Worm (Caenorhabditis elegans) whole organism, L4 larva: Measurements from ENCODE around the gene Y49E10.25.

Experiments used
- F26F4.8 ChIP-seq: fragments of 200-800 bp; sonication (Bioruptor generic); conservative IDR thresholded peaks from 2 replicates; pipeline ENCODE4 v1.3.6; 2022; ENCODE audit warnings: missing genetic modification characterization, missing compliant biosample characterization
- F37D6.2 ChIP-seq: sonication (generic microtip); optimal IDR thresholded peaks from 2 replicates; lab custom pipeline; 2016; ENCODE audit warnings: mild to moderate bottlenecking, missing genetic modification characterization, missing compliant biosample characterization
- F44E2.7 ChIP-seq: fragments of 200-800 bp; sonication (Bioruptor generic); IDR thresholded peaks from 2 replicates; pipeline ENCODE4 v2.1.2; 2022; ENCODE audit warnings: missing genetic modification characterization, missing compliant biosample characterization
- F49E8.2 ChIP-seq: sonication (generic microtip); optimal IDR thresholded peaks from 2 replicates; lab custom pipeline; 2016; ENCODE audit warnings: missing compliant biosample characterization, mild to moderate bottlenecking, missing genetic modification characterization, borderline replicate concordance
- R02D3.7 ChIP-seq: fragments of 150-350 bp; sonication (generic microtip); optimal IDR thresholded peaks from 3 replicates; lab custom pipeline; 2014; ENCODE audit warnings: missing biosample characterization, missing genetic modification characterization
- T20F7.1 ChIP-seq: fragments of 200-800 bp; sonication (Bioruptor generic); optimal IDR thresholded peaks from 2 replicates; lab custom pipeline; 2018; ENCODE audit warnings: mild to moderate bottlenecking, missing genetic modification characterization, missing compliant biosample characterization
- T26A8.4 ChIP-seq: fragments of 200-800 bp; sonication (Bioruptor generic); IDR thresholded peaks from 2 replicates; pipeline ENCODE4 v1.3.6; 2022; ENCODE audit warnings: missing genetic modification characterization, missing compliant biosample characterization
- aha-1 ChIP-seq: fragments of 150-350 bp; peaks from one replicate; lab custom pipeline; 2014; ENCODE audit warnings: missing biosample characterization, missing genetic modification characterization
- arid-1 ChIP-seq: fragments of 200-800 bp; sonication (Bioruptor generic); conservative IDR thresholded peaks from 2 replicates; pipeline ENCODE4 v1.3.6; 2022; ENCODE audit warnings: missing genetic modification reagents, missing genetic modification characterization, missing compliant biosample characterization
- ceh-28 ChIP-seq: fragments of 150-350 bp; optimal IDR thresholded peaks from 2 replicates; lab custom pipeline; 2014; ENCODE audit warnings: missing biosample characterization, missing genetic modification reagents, missing genetic modification characterization
- ceh-82 ChIP-seq: sonication (generic microtip); optimal IDR thresholded peaks from 2 replicates; lab custom pipeline; 2017; ENCODE audit warnings: missing biosample characterization, missing genetic modification characterization
- ces-1 ChIP-seq: fragments of 150-350 bp; sonication (generic microtip); optimal IDR thresholded peaks from 4 replicates; lab custom pipeline; 2014; ENCODE audit warnings: missing biosample characterization, missing genetic modification reagents, missing genetic modification characterization
- ctbp-1 ChIP-seq: fragments of 200-800 bp; sonication (Bioruptor generic); IDR thresholded peaks from 2 replicates; pipeline ENCODE4 v1.3.6; 2022; ENCODE audit warnings: missing genetic modification reagents, missing genetic modification characterization, missing compliant biosample characterization
- dpl-1 ChIP-seq: fragments of 150-350 bp; optimal IDR thresholded peaks from 2 replicates; lab custom pipeline; 2014; ENCODE audit warnings: missing biosample characterization, missing genetic modification reagents, missing genetic modification characterization
- dve-1 ChIP-seq: sonication (generic microtip); optimal IDR thresholded peaks from 2 replicates; lab custom pipeline; 2017; ENCODE audit warnings: antibody characterized with exemption, mild to moderate bottlenecking, missing genetic modification characterization, missing compliant biosample characterization; ENCODE audit not compliant: insufficient read depth
- fkh-10 ChIP-seq: fragments of 150-350 bp; optimal IDR thresholded peaks from 2 replicates; lab custom pipeline; 2014; ENCODE audit warnings: missing biosample characterization, missing genetic modification reagents, missing genetic modification characterization
- fos-1 ChIP-seq: fragments of 150-350 bp; optimal IDR thresholded peaks from 2 replicates; lab custom pipeline; 2014; ENCODE audit warnings: missing biosample characterization, missing genetic modification characterization
- hlh-11 ChIP-seq: fragments of 200-800 bp; sonication (Bioruptor generic); optimal IDR thresholded peaks from 2 replicates; lab custom pipeline; 2018; ENCODE audit warnings: mild to moderate bottlenecking, missing genetic modification characterization, missing compliant biosample characterization
- lim-7 ChIP-seq: fragments of 200-800 bp; sonication (Bioruptor generic); IDR thresholded peaks from 2 replicates; pipeline ENCODE4 v1.3.6; 2022; ENCODE audit warnings: missing genetic modification characterization, missing compliant biosample characterization
- lin-38 ChIP-seq: fragments of 200-800 bp; sonication (Bioruptor generic); IDR thresholded peaks from 2 replicates; pipeline ENCODE4 v1.3.6; 2022; ENCODE audit warnings: missing genetic modification reagents, missing genetic modification characterization, missing compliant biosample characterization
- lir-3 ChIP-seq: sonication (generic microtip); optimal IDR thresholded peaks from 2 replicates; lab custom pipeline; 2016; ENCODE audit warnings: mild to moderate bottlenecking, missing genetic modification characterization, missing compliant biosample characterization
- lsy-2 ChIP-seq, 2 experiments: fragments of 150-350 bp in 1 of 2; sonication (generic microtip) in 1 of 2; optimal IDR thresholded peaks; 2 replicates each; lab custom pipeline; 2014 to 2017; ENCODE audit warnings: missing biosample characterization in 2 of 2, missing genetic modification characterization in 2 of 2
- madf-5 ChIP-seq, 2 experiments: fragments of 200-800 bp; sonication (Bioruptor generic); IDR thresholded peaks; 2 replicates each; pipeline ENCODE4 v1.3.6; 2022; ENCODE audit warnings: missing compliant biosample characterization in 2 of 2, missing genetic modification characterization in 2 of 2
- madf-9 ChIP-seq: fragments of 200-800 bp; sonication (Bioruptor generic); conservative IDR thresholded peaks from 2 replicates; pipeline ENCODE4 v1.3.6; 2022; ENCODE audit warnings: missing genetic modification reagents, missing genetic modification characterization, missing compliant biosample characterization
- mdt-29 ChIP-seq: fragments of 200-800 bp; sonication (Bioruptor generic); IDR thresholded peaks from 2 replicates; pipeline ENCODE4 v1.3.6; 2022; ENCODE audit warnings: missing genetic modification reagents, missing genetic modification characterization, missing compliant biosample characterization
- mep-1 ChIP-seq: fragments of 150-350 bp; sonication (generic microtip); optimal IDR thresholded peaks from 3 replicates; lab custom pipeline; 2014; ENCODE audit warnings: missing biosample characterization, missing genetic modification characterization
- mxl-3 ChIP-seq: fragments of 200-800 bp; sonication (Bioruptor generic); optimal IDR thresholded peaks from 2 replicates; lab custom pipeline; 2018; ENCODE audit warnings: mild to moderate bottlenecking, missing genetic modification characterization, missing compliant biosample characterization
- nhr-11 ChIP-seq: fragments of 150-350 bp; optimal IDR thresholded peaks from 2 replicates; lab custom pipeline; 2014; ENCODE audit warnings: missing biosample characterization, missing genetic modification characterization
- nhr-237 ChIP-seq: sonication (generic microtip); optimal IDR thresholded peaks from 2 replicates; lab custom pipeline; 2017; ENCODE audit warnings: missing biosample characterization, missing genetic modification characterization
- nhr-25 ChIP-seq: sonication (generic microtip); optimal IDR thresholded peaks from 2 replicates; lab custom pipeline; 2017; ENCODE audit warnings: missing genetic modification characterization, mild to moderate bottlenecking, missing compliant biosample characterization, antibody characterized with exemption, moderate library complexity, borderline replicate concordance; ENCODE audit not compliant: insufficient read depth
- nhr-28 ChIP-seq: fragments of 150-350 bp; optimal IDR thresholded peaks from 2 replicates; lab custom pipeline; 2014; ENCODE audit warnings: missing biosample characterization, missing genetic modification characterization
- nhr-41 ChIP-seq: fragments of 200-800 bp; sonication (Bioruptor generic); IDR thresholded peaks from 2 replicates; pipeline ENCODE4 v1.3.6; 2022; ENCODE audit warnings: missing genetic modification reagents, missing genetic modification characterization, missing compliant biosample characterization
- nhr-77 ChIP-seq: fragments of 150-350 bp; optimal IDR thresholded peaks from 2 replicates; lab custom pipeline; 2014; ENCODE audit warnings: missing biosample characterization, missing genetic modification characterization
- pqm-1 ChIP-seq: sonication (generic microtip); optimal IDR thresholded peaks from 2 replicates; lab custom pipeline; 2017; ENCODE audit warnings: missing biosample characterization, missing genetic modification characterization
- rbr-2 ChIP-seq: sonication (generic microtip); optimal IDR thresholded peaks from 2 replicates; lab custom pipeline; 2016; ENCODE audit warnings: missing genotype, missing genetic modification characterization, missing compliant biosample characterization
- set-16 ChIP-seq: fragments of 200-800 bp; sonication (Bioruptor generic); IDR thresholded peaks from 2 replicates; pipeline ENCODE4 v1.3.6; 2022; ENCODE audit warnings: missing genetic modification reagents, missing genetic modification characterization, missing compliant biosample characterization
- skn-1 ChIP-seq: fragments of 150-350 bp; optimal IDR thresholded peaks from 2 replicates; lab custom pipeline; 2014; ENCODE audit warnings: missing biosample characterization, missing genetic modification characterization
- spr-1 ChIP-seq: sonication (generic microtip); optimal IDR thresholded peaks from 2 replicates; lab custom pipeline; 2016; ENCODE audit warnings: mild to moderate bottlenecking, missing genetic modification characterization, missing compliant biosample characterization
- unc-130 ChIP-seq: sonication (generic microtip); optimal IDR thresholded peaks from 2 replicates; lab custom pipeline; 2016; ENCODE audit warnings: missing genetic modification reagents, missing genetic modification characterization, missing compliant biosample characterization
- unc-62 ChIP-seq, 3 experiments: fragments of 150-350 bp in 1 of 3; sonication (generic microtip); optimal IDR thresholded peaks in 2 of 3; peaks in 1 of 3; 1 replicate in 1 of 3; 2 replicates in 2 of 3; lab custom pipeline; 2014 to 2017; ENCODE audit warnings: missing biosample characterization in 3 of 3, missing genetic modification characterization in 3 of 3, missing genetic modification reagents in 3 of 3, missing genotype in 1 of 3
- vab-7 ChIP-seq: fragments of 200-800 bp; sonication (Bioruptor generic); IDR thresholded peaks from 2 replicates; pipeline ENCODE4 v1.3.6; 2022; ENCODE audit warnings: missing genetic modification reagents, missing genetic modification characterization, missing compliant biosample characterization
- zfp-2 ChIP-seq: sonication (generic microtip); optimal IDR thresholded peaks from 2 replicates; lab custom pipeline; 2016; ENCODE audit warnings: mild to moderate bottlenecking, missing genetic modification characterization, missing compliant biosample characterization

Y49E10.25 gene

DNA sequence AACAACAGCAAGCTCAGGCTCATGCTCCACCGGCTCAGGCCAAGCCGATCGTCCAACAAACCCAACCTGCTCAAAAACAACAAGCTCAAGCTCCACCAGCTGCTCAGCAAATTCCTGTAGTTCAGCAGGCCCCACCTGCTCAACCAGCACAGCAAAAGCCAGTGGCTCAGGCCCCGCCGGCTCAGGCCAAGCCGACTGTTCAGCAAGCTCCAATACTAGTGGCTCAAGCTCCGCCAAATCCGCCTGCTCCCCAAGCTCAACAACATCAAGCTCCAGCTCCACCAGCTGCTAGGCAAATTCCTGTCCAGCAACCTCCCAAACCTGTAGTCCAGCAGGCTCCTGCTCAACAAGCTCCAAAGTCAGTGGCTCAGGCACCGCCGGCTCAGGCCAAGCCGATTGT lies 22.1 kb downstream of the Y49E10.25 start:
- TF ChIP-seq dpl-1 (no peak), set-16 (peak; percentile 88), nhr-41 (GFP tag; lab: Robert Waterston, UW) (no peak), ctbp-1 (GFP tag; lab: Robert Waterston, UW) (no peak)

DNA sequence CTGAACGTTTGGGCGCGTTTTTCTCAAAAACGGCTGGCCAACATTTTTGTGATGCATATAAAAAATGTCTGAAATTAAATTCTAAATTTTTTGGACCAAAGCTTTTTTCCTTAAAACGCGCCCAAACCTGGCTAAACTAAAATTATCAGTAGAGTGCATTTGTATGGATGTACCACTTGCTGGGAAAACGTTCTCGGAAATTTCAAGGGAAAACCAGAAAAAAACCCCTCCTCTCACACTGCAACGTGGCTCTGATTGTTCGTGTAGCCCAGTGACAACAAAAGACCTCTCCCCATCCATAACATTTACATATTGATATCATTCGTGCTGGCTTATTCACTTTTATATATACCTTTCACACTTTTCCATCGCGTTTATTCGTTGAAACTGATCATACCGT lies 23.0 kb downstream of the Y49E10.25 start, which contains the start of gene Y49E10.29:
TSS of gene Y49E10.29 (plus strand) at position 301 of the 400 bp plus-strand sequence.
- TF ChIP-seq unc-62 (GFP tag; optimal IDR thresholded peaks at IDR 0.05 in 1 of 2; lab: Kevin White, UChicago) (no peak), unc-62 (tag; optimal IDR thresholded peaks at IDR 0.05; lab: Kevin White, UChicago) (no peak), F26F4.8 (GFP tag; lab: Robert Waterston, UW) (no peak), skn-1 (tag; lab: Kevin White, UChicago) (no peak), nhr-237 (no peak), T26A8.4 (GFP tag; lab: Robert Waterston, UW) (no peak), lir-3 (no peak), zfp-2 (tag; lab: Kevin White, UChicago) (no peak), T20F7.1 (GFP tag; lab: Kevin White, UChicago) (no peak), F44E2.7 (GFP tag; lab: Robert Waterston, UW) (no peak), hlh-11 (tag; lab: Kevin White, UChicago) (no peak), ceh-82 (tag; lab: Kevin White, UChicago) (no peak), set-16 (no peak), F37D6.2 (no peak), nhr-28 (tag; lab: Kevin White, UChicago) (no peak), spr-1 (tag; lab: Kevin White, UChicago) (no peak), dve-1 (tag; lab: Kevin White, UChicago) (no peak), arid-1 (GFP tag; lab: Robert Waterston, UW) (no peak), dpl-1 (no peak), ces-1 (GFP tag; lab: Kevin White, UChicago) (no peak)

DNA sequence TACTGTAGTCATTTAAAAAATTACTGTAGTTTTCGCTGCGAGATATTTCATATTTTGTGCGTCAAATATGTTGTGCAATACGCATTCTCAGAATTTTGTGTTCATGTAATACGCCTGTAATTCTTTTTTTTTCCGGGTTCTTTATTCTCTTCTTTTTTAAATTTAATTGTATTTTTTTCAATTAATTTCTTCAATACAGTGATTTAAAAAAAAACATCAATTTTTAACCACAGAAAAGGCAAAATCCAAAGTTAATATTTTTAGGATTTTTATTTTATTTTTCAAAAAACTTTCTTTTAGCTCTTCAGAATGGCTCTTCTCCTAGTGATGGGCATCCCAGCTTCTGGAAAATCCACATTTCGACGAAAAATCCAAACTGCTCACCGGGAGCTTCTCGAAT lies 25.6 kb downstream of the Y49E10.25 start, which contains the start of gene pstk-1:
TSS of gene pstk-1 (plus strand) at position 301 of the 400 bp plus-strand sequence.
- no peak for TF ChIP-seq lsy-2 (tag; optimal IDR thresholded peaks at IDR 0.05; lab: Kevin White, UChicago)
- no peak for TF ChIP-seq vab-7 (GFP tag; lab: Robert Waterston, UW)
- TF ChIP-seq F49E8.2 (tag; lab: Kevin White, UChicago) = no peak
- TF ChIP-seq fos-1 = no peak
- TF ChIP-seq pqm-1 (tag; lab: Kevin White, UChicago) = no peak
- TF ChIP-seq madf-9 (GFP tag; lab: Robert Waterston, UW) = no peak
- TF ChIP-seq mdt-29 = no peak
- no peak for TF ChIP-seq mep-1 (tag; lab: Kevin White, UChicago)
- TF ChIP-seq, all 104 proteins: peak for 0

DNA sequence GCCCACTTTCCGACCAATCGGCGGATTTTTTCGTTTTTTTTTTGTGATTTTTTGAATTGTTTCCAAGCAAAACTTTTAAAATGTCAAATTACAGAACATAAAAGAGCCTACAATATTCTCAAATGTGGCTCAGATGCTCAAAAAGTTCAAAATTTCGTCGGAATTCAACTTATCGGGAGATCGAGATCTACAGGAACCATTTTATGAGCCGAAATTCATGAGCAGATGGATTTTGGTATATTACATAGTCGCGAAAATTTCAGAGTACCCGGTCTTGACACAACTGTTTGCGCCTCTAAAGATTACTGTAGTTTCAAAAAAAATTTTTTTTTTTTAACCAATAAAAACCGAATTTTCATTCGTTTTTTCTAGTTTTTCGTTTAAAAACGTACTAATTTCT lies 32.9 kb downstream of the Y49E10.25 start:
- TF ChIP-seq aha-1 (tag; lab: Kevin White, UChicago) = peak; percentile 92
- no peak for TF ChIP-seq fkh-10

DNA sequence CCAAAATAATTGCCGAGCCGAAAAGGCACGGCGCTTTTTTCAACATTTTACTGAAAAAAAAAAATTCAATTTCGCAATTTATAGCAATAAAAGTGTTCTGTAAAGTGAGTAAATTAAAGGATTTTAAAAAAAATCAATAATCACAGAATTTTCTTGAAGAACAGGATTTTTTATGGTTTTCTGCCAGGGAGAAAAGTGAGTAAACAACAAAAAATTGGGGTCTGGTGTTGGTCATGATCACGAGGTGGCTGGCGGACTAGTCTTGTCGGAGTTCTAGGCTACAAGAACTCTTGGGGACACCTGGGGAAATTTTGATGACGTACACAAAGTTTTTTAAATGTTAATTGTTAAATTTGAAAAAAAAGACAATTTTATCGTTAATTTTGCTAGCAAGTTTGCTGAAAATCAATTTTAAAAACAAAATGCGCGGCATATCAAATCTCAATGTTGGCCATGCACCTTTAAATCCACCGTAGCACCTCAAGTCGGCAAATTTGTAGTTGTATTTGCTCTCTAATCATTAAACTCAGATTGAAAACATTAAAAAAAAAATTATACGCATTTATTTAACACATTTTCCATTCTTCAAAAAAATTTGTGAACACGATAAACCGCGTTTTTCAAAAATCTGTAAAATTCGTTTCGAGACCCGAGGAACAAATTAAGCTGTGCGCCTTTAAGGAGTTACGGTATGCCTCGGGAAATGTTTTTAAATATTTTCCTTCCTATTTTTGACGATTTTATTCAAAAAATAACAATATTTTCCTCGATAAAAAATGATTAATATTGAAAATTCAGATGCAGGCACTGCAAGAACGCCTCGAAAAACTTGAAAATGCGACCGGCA lies 34.9 kb downstream of the Y49E10.25 start, which contains the start of the genes scav-3 and Y49E10.21:
TSS of gene scav-3 (minus strand) at position 50 of the 847 bp plus-strand sequence.
TSS of gene Y49E10.21 (plus strand) at position 797 of the 847 bp plus-strand sequence.
- 0 out of 4 replicates have a peak, but pooled peaks of 1 of the 2 experiments have one; percentile 2 for TF ChIP-seq madf-5 (GFP tag; IDR thresholded peaks at IDR 0.05; lab: Robert Waterston, UW)
- peak; percentile 62 for TF ChIP-seq ceh-28 (tag; lab: Kevin White, UChicago)
- peak; percentile 18 for TF ChIP-seq mxl-3
- TF ChIP-seq unc-130 (GFP tag; lab: Kevin White, UChicago) = peak; percentile 26
- TF ChIP-seq nhr-25 (tag; lab: Kevin White, UChicago) = no peak
- peak; percentile 81 for TF ChIP-seq dve-1 (tag; lab: Kevin White, UChicago)
- peak; percentile 77 for TF ChIP-seq nhr-11 (tag; lab: Kevin White, UChicago)
- TF ChIP-seq rbr-2 (tag; lab: Kevin White, UChicago) = no peak
- TF ChIP-seq nhr-28 (tag; lab: Kevin White, UChicago) = peak; percentile 69
- peak; percentile 11 for TF ChIP-seq nhr-77 (tag; lab: Kevin White, UChicago)
- TF ChIP-seq lin-38 (GFP tag; lab: Robert Waterston, UW) = peak; percentile 9
- TF ChIP-seq F26F4.8 (GFP tag; lab: Robert Waterston, UW) = no peak
- no peak for TF ChIP-seq R02D3.7 (tag; lab: Kevin White, UChicago)
- TF ChIP-seq pqm-1 (tag; lab: Kevin White, UChicago) = peak; percentile 40
- TF ChIP-seq lim-7 = no peak
